Fruit fly (Drosophila melanogaster) whole organism, prepupa: ENCODE data around the gene CG13123.

ENCODE experiments used
- Blimp-1 ChIP-seq: fragments of 200-800 bp; sonication (Bioruptor generic); optimal IDR thresholded peaks from 3 replicates; lab custom pipeline; 2017; ENCODE audit warnings: missing biosample characterization, missing genetic modification characterization, mild to moderate bottlenecking, moderate library complexity, missing genetic modification reagents
- CG10631 ChIP-seq: fragments of 200-800 bp; sonication (Bioruptor generic); optimal IDR thresholded peaks from 2 replicates; lab custom pipeline; 2016; ENCODE audit warnings: missing biosample characterization, missing genetic modification characterization
- CG10669 ChIP-seq: fragments of 200-800 bp; sonication (Bioruptor generic); optimal IDR thresholded peaks from 3 replicates; lab custom pipeline; 2018; ENCODE audit warnings: missing biosample characterization, mild to moderate bottlenecking, missing genetic modification characterization, moderate library complexity
- CG11294 ChIP-seq: fragments of 200-800 bp; sonication (Bioruptor generic); IDR thresholded peaks from 2 replicates; pipeline ENCODE4 v1.3.6; 2022; ENCODE audit warnings: missing biosample characterization, missing genetic modification characterization
- CG11902 ChIP-seq: fragments of 200-800 bp; sonication (Bioruptor generic); optimal IDR thresholded peaks from 3 replicates; lab custom pipeline; 2016; ENCODE audit warnings: missing biosample characterization, missing genetic modification characterization
- CG15336 ChIP-seq: fragments of 200-800 bp; sonication (Bioruptor generic); IDR thresholded peaks from 2 replicates; pipeline ENCODE4 v1.3.6; 2022; ENCODE audit warnings: missing biosample characterization, missing genetic modification characterization
- CG31627 ChIP-seq: fragments of 200-800 bp; sonication (Bioruptor generic); optimal IDR thresholded peaks from 3 replicates; lab custom pipeline; 2016; ENCODE audit warnings: missing biosample characterization, missing genetic modification characterization
- CG32006 ChIP-seq: fragments of 200-800 bp; sonication (Bioruptor generic); optimal IDR thresholded peaks from 3 replicates; lab custom pipeline; 2017; ENCODE audit warnings: missing biosample characterization, mild to moderate bottlenecking, missing genetic modification characterization
- CG3919 ChIP-seq: fragments of 200-800 bp; sonication (Bioruptor generic); optimal IDR thresholded peaks from 3 replicates; lab custom pipeline; 2016; ENCODE audit warnings: missing biosample characterization, missing genetic modification characterization
- CG4318 ChIP-seq: fragments of 200-800 bp; sonication (Bioruptor generic); optimal IDR thresholded peaks from 3 replicates; lab custom pipeline; 2017; ENCODE audit warnings: missing biosample characterization, mild to moderate bottlenecking, missing genetic modification characterization
- CG6163 ChIP-seq: fragments of 200-800 bp; sonication (Bioruptor generic); IDR thresholded peaks from 3 replicates; pipeline ENCODE4 v1.3.6; 2022; ENCODE audit warnings: missing biosample characterization, missing genetic modification characterization
- CG6276 ChIP-seq: fragments of 200-800 bp; sonication (Bioruptor generic); optimal IDR thresholded peaks from 2 replicates; lab custom pipeline; 2017; ENCODE audit warnings: missing biosample characterization, mild to moderate bottlenecking, missing genetic modification characterization
- CG6808 ChIP-seq: fragments of 200-800 bp; sonication (Bioruptor generic); optimal IDR thresholded peaks from 3 replicates; lab custom pipeline; 2017; ENCODE audit warnings: missing biosample characterization, missing genetic modification characterization, mild to moderate bottlenecking, moderate library complexity, missing genetic modification reagents
- CG6854 ChIP-seq: fragments of 200-800 bp; sonication (Bioruptor generic); optimal IDR thresholded peaks from 2 replicates; lab custom pipeline; 2017; ENCODE audit warnings: missing biosample characterization, mild to moderate bottlenecking, missing genetic modification characterization
- CG7368 ChIP-seq: fragments of 200-800 bp; sonication (Bioruptor generic); optimal IDR thresholded peaks from 3 replicates; lab custom pipeline; 2016; ENCODE audit warnings: missing biosample characterization, missing genetic modification characterization
- CG8319 ChIP-seq: fragments of 200-800 bp; sonication (Bioruptor generic); optimal IDR thresholded peaks from 3 replicates; lab custom pipeline; 2016; ENCODE audit warnings: missing biosample characterization, missing genetic modification characterization
- CG8632 ChIP-seq: fragments of 200-800 bp; sonication (Bioruptor generic); optimal IDR thresholded peaks from 3 replicates; lab custom pipeline; 2016; ENCODE audit warnings: missing biosample characterization, missing genetic modification characterization
- CG9139 ChIP-seq: fragments of 200-800 bp; sonication (Bioruptor generic); optimal IDR thresholded peaks from 3 replicates; lab custom pipeline; 2017; ENCODE audit warnings: missing biosample characterization, mild to moderate bottlenecking, missing genetic modification characterization
- Eip75B ChIP-seq: fragments of 200-800 bp; sonication (Bioruptor generic); optimal IDR thresholded peaks from 3 replicates; lab custom pipeline; 2016; ENCODE audit warnings: missing biosample characterization, missing genetic modification characterization
- Eip78C ChIP-seq: fragments of 200-800 bp; sonication (Bioruptor generic); peaks from one replicate; lab custom pipeline; 2016; ENCODE audit warnings: missing biosample characterization, missing genetic modification characterization
- Eip93F ChIP-seq: fragments of 200-800 bp; sonication (Bioruptor generic); optimal IDR thresholded peaks from 2 replicates; lab custom pipeline; 2016; ENCODE audit warnings: missing biosample characterization, mild to moderate bottlenecking, missing genetic modification characterization
- Ets21C ChIP-seq: fragments of 200-800 bp; sonication (Bioruptor generic); optimal IDR thresholded peaks from 3 replicates; lab custom pipeline; 2016; ENCODE audit warnings: missing biosample characterization, missing genetic modification characterization
- Ets96B ChIP-seq: fragments of 200-800 bp; optimal IDR thresholded peaks from 2 replicates; lab custom pipeline; 2019; ENCODE audit warnings: missing biosample characterization, mild to moderate bottlenecking, missing genetic modification characterization, moderate library complexity
- Gug ChIP-seq: fragments of 200-800 bp; sonication (Bioruptor generic); IDR thresholded peaks from 2 replicates; pipeline ENCODE4 v1.3.6; 2022; ENCODE audit warnings: missing biosample characterization, missing genetic modification characterization
- Hr38 ChIP-seq: sonication (Bioruptor generic); optimal IDR thresholded peaks from 2 replicates; lab custom pipeline; 2016; ENCODE audit warnings: missing biosample characterization, missing genetic modification characterization
- Hr39 ChIP-seq: fragments of 200-800 bp; sonication (Bioruptor generic); optimal IDR thresholded peaks from 2 replicates; lab custom pipeline; 2016; ENCODE audit warnings: missing biosample characterization, missing genetic modification characterization
- Hr4 ChIP-seq: fragments of 200-800 bp; sonication (Bioruptor generic); optimal IDR thresholded peaks from 3 replicates; lab custom pipeline; 2016; ENCODE audit warnings: missing biosample characterization, missing genetic modification characterization
- Met ChIP-seq: fragments of 200-800 bp; sonication (Bioruptor generic); optimal IDR thresholded peaks from 3 replicates; lab custom pipeline; 2016; ENCODE audit warnings: missing biosample characterization, missing genetic modification characterization
- OdsH ChIP-seq: fragments of 200-800 bp; sonication (Bioruptor generic); optimal IDR thresholded peaks from 3 replicates; lab custom pipeline; 2016; ENCODE audit warnings: missing biosample characterization, missing genetic modification characterization
- Sox14 ChIP-seq: fragments of 200-800 bp; sonication (Bioruptor generic); optimal IDR thresholded peaks from 3 replicates; lab custom pipeline; 2016; ENCODE audit warnings: missing biosample characterization, missing genetic modification characterization
- achi ChIP-seq: fragments of 200-800 bp; sonication (Bioruptor generic); optimal IDR thresholded peaks from 3 replicates; lab custom pipeline; 2016; ENCODE audit warnings: missing biosample characterization, missing genetic modification characterization
- cyc ChIP-seq: fragments of 200-800 bp; sonication (Bioruptor generic); optimal IDR thresholded peaks from 3 replicates; lab custom pipeline; 2016; ENCODE audit warnings: missing biosample characterization, missing genetic modification characterization
- dac ChIP-seq: fragments of 200-800 bp; sonication (Bioruptor generic); optimal IDR thresholded peaks from 2 replicates; lab custom pipeline; 2017; ENCODE audit warnings: missing biosample characterization, mild to moderate bottlenecking, missing genetic modification characterization
- fd85E ChIP-seq: fragments of 200-800 bp; sonication (Bioruptor generic); optimal IDR thresholded peaks from 3 replicates; lab custom pipeline; 2016; ENCODE audit warnings: missing biosample characterization, missing genetic modification characterization
- fkh ChIP-seq: fragments of 200-800 bp; sonication (Bioruptor generic); optimal IDR thresholded peaks from 3 replicates; lab custom pipeline; 2017; ENCODE audit warnings: missing biosample characterization, mild to moderate bottlenecking, missing genetic modification characterization, moderate library complexity
- pdm3 ChIP-seq: fragments of 200-800 bp; sonication (Bioruptor generic); optimal IDR thresholded peaks from 3 replicates; lab custom pipeline; 2016; ENCODE audit warnings: missing biosample characterization, missing genetic modification characterization
- salr ChIP-seq, 2 experiments: fragments of 200-800 bp; sonication (Bioruptor generic); optimal IDR thresholded peaks; 3 replicates each; lab custom pipeline; 2016 to 2018; ENCODE audit warnings: missing biosample characterization in 2 of 2, missing genetic modification characterization in 2 of 2, mild to moderate bottlenecking in 1 of 2
- ss ChIP-seq, 2 experiments: fragments of 200-800 bp; sonication (Bioruptor generic); optimal IDR thresholded peaks; 2 replicates in 1 of 2; 3 replicates in 1 of 2; lab custom pipeline; 2017 to 2018; ENCODE audit warnings: mild to moderate bottlenecking in 2 of 2, missing biosample characterization in 2 of 2, missing genetic modification characterization in 2 of 2, moderate library complexity in 1 of 2
- svp ChIP-seq: fragments of 200-800 bp; sonication (Bioruptor generic); peaks from one replicate; lab custom pipeline; 2016; ENCODE audit warnings: missing biosample characterization, missing genetic modification characterization
- vri ChIP-seq: fragments of 200-800 bp; sonication (Bioruptor generic); optimal IDR thresholded peaks from 3 replicates; lab custom pipeline; 2016; ENCODE audit warnings: missing biosample characterization, mild to moderate bottlenecking, missing genetic modification characterization

The CG13123 gene

dm6 chr2L:9757990-9758814 lies 34.7 kb downstream of the CG13123 start, which contains the start of gene zf30C (continued):
- TF ChIP-seq cyc (GFP tag; lab: Kevin White, UChicago) (peak; percentile 94), CG32006 (GFP tag; lab: Kevin White, UChicago) (peak; percentile 85), Hr38 (GFP tag; lab: Kevin White, UChicago) (peak; percentile 91), CG8632 (GFP tag; lab: Kevin White, UChicago) (peak; percentile 80), Sox14 (GFP tag; lab: Kevin White, UChicago) (peak; percentile 94), CG6808 (GFP tag; lab: Kevin White, UChicago) (peak; percentile 54), Eip75B (GFP tag; lab: Kevin White, UChicago) (peak; percentile 91), CG3919 (GFP tag; lab: Kevin White, UChicago) (peak; percentile 96), Eip78C (GFP tag; lab: Kevin White, UChicago) (peak; percentile 96), fkh (peak; percentile 40), CG31627 (GFP tag; lab: Kevin White, UChicago) (peak; percentile 94), CG6276 (peak; percentile 67), CG15336 (GFP tag; lab: Robert Waterston, UW) (peak; percentile 75), salr (GFP tag; optimal IDR thresholded peaks at IDR 0.05; lab: Kevin White, UChicago) (peak; percentile 45 to 83), CG8319 (GFP tag; lab: Kevin White, UChicago) (peak; percentile 86), Hr39 (GFP tag; lab: Kevin White, UChicago) (peak; percentile 95), CG10631 (peak; percentile 91), Hr4 (GFP tag; lab: Kevin White, UChicago) (peak; percentile 93), CG11294 (GFP tag; lab: Robert Waterston, UW) (peak; percentile 79)

dm6 chr2L:9754817-9755216 lies 38.1 kb downstream of the CG13123 start:
- TF ChIP-seq Sox14 (GFP tag; lab: Kevin White, UChicago) (no peak), CG6854 (no peak), Hr39 (GFP tag; lab: Kevin White, UChicago) (no peak), dac (GFP tag; lab: Kevin White, UChicago) (no peak), CG10669 (GFP tag; lab: Kevin White, UChicago) (peak; percentile 5), OdsH (no peak), Blimp-1 (GFP tag; lab: Kevin White, UChicago) (no peak), Eip93F (GFP tag; lab: Kevin White, UChicago) (no peak), Gug (GFP tag; lab: Robert Waterston, UW) (no peak), CG32006 (GFP tag; lab: Kevin White, UChicago) (peak; percentile 34), pdm3 (GFP tag; lab: Kevin White, UChicago) (no peak), CG6163 (no peak), vri (no peak), CG4318 (no peak), fd85E (GFP tag; lab: Kevin White, UChicago) (no peak), CG6276 (no peak), CG9139 (no peak), svp (GFP tag; lab: Kevin White, UChicago) (peak; percentile 62), Ets21C (no peak), salr (GFP tag; optimal IDR thresholded peaks at IDR 0.05; lab: Kevin White, UChicago) (no peak), CG11902 (GFP tag; lab: Kevin White, UChicago) (no peak), ss (GFP tag; optimal IDR thresholded peaks at IDR 0.05; lab: Kevin White, UChicago) (peak in 1 of 2 experiments; percentile 19), CG11294 (GFP tag; lab: Robert Waterston, UW) (no peak), CG8632 (GFP tag; lab: Kevin White, UChicago) (no peak), Eip75B (GFP tag; lab: Kevin White, UChicago) (no peak), Eip78C (GFP tag; lab: Kevin White, UChicago) (peak; percentile 70), Met (GFP tag; lab: Kevin White, UChicago) (no peak), Ets96B (tag; lab: Kevin White, UChicago) (peak; percentile 21), CG7368 (GFP tag; lab: Kevin White, UChicago) (no peak), achi (GFP tag; lab: Kevin White, UChicago) (no peak)
